Worm (Caenorhabditis elegans) whole organism, L2 larva: ENCODE results near the gene Y42A5A.5.

Source experiments
- lin-13 ChIP-seq: fragments of 150-350 bp; optimal IDR thresholded peaks from 2 replicates; lab custom pipeline; 2014; ENCODE audit warnings: missing biosample characterization, missing genetic modification reagents, missing genetic modification characterization
- nhr-237 ChIP-seq: fragments of 150-350 bp; optimal IDR thresholded peaks from 2 replicates; lab custom pipeline; 2014; ENCODE audit warnings: missing biosample characterization, missing genetic modification characterization
- nhr-25 ChIP-seq: fragments of 150-350 bp; sonication (generic microtip); optimal IDR thresholded peaks from 3 replicates; lab custom pipeline; 2014; ENCODE audit warnings: missing biosample characterization, missing genetic modification characterization
- sma-3 ChIP-seq: sonication (generic microtip); optimal IDR thresholded peaks from 2 replicates; lab custom pipeline; 2016; ENCODE audit warnings: missing genetic modification reagents, missing genetic modification characterization, missing compliant biosample characterization

DNA sequence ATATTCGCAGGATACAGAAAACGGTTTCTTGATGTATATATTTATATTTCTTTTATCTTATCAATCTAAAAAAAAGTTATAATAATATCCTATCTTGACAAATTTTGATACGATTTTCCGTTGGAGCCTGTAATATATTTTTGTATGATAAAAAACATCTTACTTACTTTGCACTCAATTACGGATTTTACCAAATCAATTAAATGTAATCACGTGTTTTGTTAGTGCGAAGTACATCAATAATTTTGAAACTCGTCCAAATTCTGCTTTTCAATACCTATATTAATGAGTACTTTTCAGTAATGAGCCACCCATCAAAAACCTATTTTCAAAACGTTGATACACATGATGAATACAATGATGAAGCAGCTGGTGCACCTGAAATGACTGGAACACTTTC is 39.9 kb upstream of the Y42A5A.5 start, which contains the start of gene T19C4.1:
- no peak for TF ChIP-seq sma-3
- no peak for TF ChIP-seq nhr-237 (tag; lab: Kevin White, UChicago)
- no peak for TF ChIP-seq lin-13 (GFP tag; lab: Kevin White, UChicago)
- TF ChIP-seq nhr-25: no peak
